Worm (Caenorhabditis elegans) whole organism, L4 larva: ENCODE results near the gene ttn-1.

Experiments used
- F10B5.3 ChIP-seq: sonication (generic microtip); optimal IDR thresholded peaks from 2 replicates; lab custom pipeline; 2016; ENCODE audit warnings: mild to moderate bottlenecking, missing genetic modification characterization, missing compliant biosample characterization
- F37D6.2 ChIP-seq: sonication (generic microtip); optimal IDR thresholded peaks from 2 replicates; lab custom pipeline; 2016; ENCODE audit warnings: mild to moderate bottlenecking, missing genetic modification characterization, missing compliant biosample characterization
- F49E8.2 ChIP-seq: sonication (generic microtip); optimal IDR thresholded peaks from 2 replicates; lab custom pipeline; 2016; ENCODE audit warnings: missing compliant biosample characterization, mild to moderate bottlenecking, missing genetic modification characterization, borderline replicate concordance
- R02D3.7 ChIP-seq: fragments of 150-350 bp; sonication (generic microtip); optimal IDR thresholded peaks from 3 replicates; lab custom pipeline; 2014; ENCODE audit warnings: missing biosample characterization, missing genetic modification characterization
- Y105C5A.15 ChIP-seq: fragments of 200-800 bp; sonication (Bioruptor generic); IDR thresholded peaks from 2 replicates; pipeline ENCODE4 v1.3.6; 2022; ENCODE audit warnings: missing genetic modification characterization, missing compliant biosample characterization
- ZK337.2 ChIP-seq: fragments of 200-800 bp; sonication (Bioruptor generic); IDR thresholded peaks from 2 replicates; pipeline ENCODE4 v1.3.6; 2022; ENCODE audit warnings: missing genetic modification reagents, missing genetic modification characterization, missing compliant biosample characterization
- aha-1 ChIP-seq: fragments of 150-350 bp; peaks from one replicate; lab custom pipeline; 2014; ENCODE audit warnings: missing biosample characterization, missing genetic modification characterization
- arid-1 ChIP-seq: fragments of 200-800 bp; sonication (Bioruptor generic); conservative IDR thresholded peaks from 2 replicates; pipeline ENCODE4 v1.3.6; 2022; ENCODE audit warnings: missing genetic modification reagents, missing genetic modification characterization, missing compliant biosample characterization
- attf-4 ChIP-seq: sonication (generic microtip); optimal IDR thresholded peaks from 3 replicates; lab custom pipeline; 2017; ENCODE audit warnings: missing biosample characterization, missing genetic modification characterization
- ceh-28 ChIP-seq: fragments of 150-350 bp; optimal IDR thresholded peaks from 2 replicates; lab custom pipeline; 2014; ENCODE audit warnings: missing biosample characterization, missing genetic modification reagents, missing genetic modification characterization
- ceh-44 ChIP-seq: fragments of 200-800 bp; sonication (Bioruptor generic); IDR thresholded peaks from 2 replicates; pipeline ENCODE4 v1.3.6; 2022; ENCODE audit warnings: missing genetic modification reagents, missing genetic modification characterization, missing compliant biosample characterization
- ceh-82 ChIP-seq: sonication (generic microtip); optimal IDR thresholded peaks from 2 replicates; lab custom pipeline; 2017; ENCODE audit warnings: missing biosample characterization, missing genetic modification characterization
- ces-1 ChIP-seq: fragments of 150-350 bp; sonication (generic microtip); optimal IDR thresholded peaks from 4 replicates; lab custom pipeline; 2014; ENCODE audit warnings: missing biosample characterization, missing genetic modification reagents, missing genetic modification characterization
- ctbp-1 ChIP-seq: fragments of 200-800 bp; sonication (Bioruptor generic); IDR thresholded peaks from 2 replicates; pipeline ENCODE4 v1.3.6; 2022; ENCODE audit warnings: missing genetic modification reagents, missing genetic modification characterization, missing compliant biosample characterization
- daf-16 ChIP-seq, 3 experiments: sonication (generic microtip); optimal IDR thresholded peaks; 2 replicates each; lab custom pipeline; 2016 to 2017; ENCODE audit warnings: missing genetic modification characterization in 3 of 3, missing genetic modification reagents in 3 of 3, mild to moderate bottlenecking in 2 of 3, missing compliant biosample characterization in 2 of 3, missing biosample characterization in 1 of 3, moderate library complexity in 1 of 3
- daf-8 ChIP-seq: fragments of 200-800 bp; sonication (Bioruptor generic); IDR thresholded peaks from 2 replicates; pipeline ENCODE4 v1.3.6; 2022; ENCODE audit warnings: missing genetic modification characterization, missing compliant biosample characterization
- dmd-6 ChIP-seq: fragments of 200-800 bp; sonication (Bioruptor generic); IDR thresholded peaks from 2 replicates; pipeline ENCODE4 v1.3.6; 2022; ENCODE audit warnings: missing genetic modification reagents, missing genetic modification characterization, missing compliant biosample characterization
- egl-27 ChIP-seq: sonication (generic microtip); optimal IDR thresholded peaks from 3 replicates; lab custom pipeline; 2017; ENCODE audit warnings: missing biosample characterization, missing genetic modification reagents, missing genetic modification characterization
- fkh-10 ChIP-seq: fragments of 150-350 bp; optimal IDR thresholded peaks from 2 replicates; lab custom pipeline; 2014; ENCODE audit warnings: missing biosample characterization, missing genetic modification reagents, missing genetic modification characterization
- fos-1 ChIP-seq: fragments of 150-350 bp; optimal IDR thresholded peaks from 2 replicates; lab custom pipeline; 2014; ENCODE audit warnings: missing biosample characterization, missing genetic modification characterization
- gei-8 ChIP-seq: fragments of 200-800 bp; sonication (Bioruptor generic); optimal IDR thresholded peaks from 2 replicates; lab custom pipeline; 2018; ENCODE audit warnings: mild to moderate bottlenecking, missing genetic modification characterization, missing compliant biosample characterization
- hif-1 ChIP-seq, 2 experiments: sonication (generic microtip); optimal IDR thresholded peaks; 2 replicates each; lab custom pipeline; 2016 to 2017; ENCODE audit warnings: missing compliant biosample characterization in 2 of 2, missing genetic modification characterization in 2 of 2, missing genetic modification reagents in 2 of 2, missing genotype in 2 of 2, mild to moderate bottlenecking in 1 of 2
- hlh-11 ChIP-seq: fragments of 200-800 bp; sonication (Bioruptor generic); optimal IDR thresholded peaks from 2 replicates; lab custom pipeline; 2018; ENCODE audit warnings: mild to moderate bottlenecking, missing genetic modification characterization, missing compliant biosample characterization
- hlh-30 ChIP-seq: sonication (generic microtip); optimal IDR thresholded peaks from 2 replicates; lab custom pipeline; 2017; ENCODE audit warnings: antibody characterized with exemption, mild to moderate bottlenecking, missing genetic modification characterization, missing compliant biosample characterization; ENCODE audit not compliant: insufficient read depth
- hmg-1.1 ChIP-seq: fragments of 200-800 bp; sonication (Bioruptor generic); IDR thresholded peaks from 2 replicates; pipeline ENCODE4 v1.3.6; 2022; ENCODE audit warnings: missing genetic modification reagents, missing genetic modification characterization, missing compliant biosample characterization
- lin-1 ChIP-seq: fragments of 200-800 bp; sonication (Bioruptor generic); IDR thresholded peaks from 2 replicates; pipeline ENCODE4 v1.3.6; 2022; ENCODE audit warnings: missing genetic modification reagents, missing genetic modification characterization, missing compliant biosample characterization
- lin-13 ChIP-seq: fragments of 150-350 bp; optimal IDR thresholded peaks from 2 replicates; lab custom pipeline; 2014; ENCODE audit warnings: missing biosample characterization, missing genetic modification reagents, missing genetic modification characterization
- lin-15B ChIP-seq: fragments of 150-350 bp; sonication (generic microtip); optimal IDR thresholded peaks from 3 replicates; lab custom pipeline; 2014; ENCODE audit warnings: missing biosample characterization, missing genetic modification characterization
- lin-29 ChIP-seq: fragments of 200-800 bp; sonication (Bioruptor generic); IDR thresholded peaks from 2 replicates; pipeline ENCODE4 v1.3.6; 2022; ENCODE audit warnings: missing genetic modification reagents, missing genetic modification characterization, missing compliant biosample characterization
- madf-5 ChIP-seq, 2 experiments: fragments of 200-800 bp; sonication (Bioruptor generic); IDR thresholded peaks; 2 replicates each; pipeline ENCODE4 v1.3.6; 2022; ENCODE audit warnings: missing compliant biosample characterization in 2 of 2, missing genetic modification characterization in 2 of 2
- mep-1 ChIP-seq: fragments of 150-350 bp; sonication (generic microtip); optimal IDR thresholded peaks from 3 replicates; lab custom pipeline; 2014; ENCODE audit warnings: missing biosample characterization, missing genetic modification characterization
- mes-2 ChIP-seq: sonication (generic microtip); optimal IDR thresholded peaks from 2 replicates; lab custom pipeline; 2016; ENCODE audit warnings: missing genotype, mild to moderate bottlenecking, missing genetic modification characterization, missing compliant biosample characterization; ENCODE audit not compliant: poor library complexity, severe bottlenecking
- mxl-2 ChIP-seq: fragments of 200-800 bp; sonication (Bioruptor generic); conservative IDR thresholded peaks from 2 replicates; pipeline ENCODE4 v1.3.6; 2022; ENCODE audit warnings: missing genetic modification reagents, missing genetic modification characterization, missing compliant biosample characterization
- mxl-3 ChIP-seq: fragments of 200-800 bp; sonication (Bioruptor generic); optimal IDR thresholded peaks from 2 replicates; lab custom pipeline; 2018; ENCODE audit warnings: mild to moderate bottlenecking, missing genetic modification characterization, missing compliant biosample characterization
- nhr-102 ChIP-seq: sonication (generic microtip); optimal IDR thresholded peaks from 2 replicates; lab custom pipeline; 2016; ENCODE audit warnings: mild to moderate bottlenecking, missing genetic modification characterization, moderate library complexity, missing compliant biosample characterization
- nhr-111 ChIP-seq: fragments of 200-800 bp; sonication (Bioruptor generic); optimal IDR thresholded peaks from 2 replicates; lab custom pipeline; 2018; ENCODE audit warnings: mild to moderate bottlenecking, missing genetic modification characterization, missing compliant biosample characterization
- nhr-237 ChIP-seq: sonication (generic microtip); optimal IDR thresholded peaks from 2 replicates; lab custom pipeline; 2017; ENCODE audit warnings: missing biosample characterization, missing genetic modification characterization
- nhr-25 ChIP-seq: sonication (generic microtip); optimal IDR thresholded peaks from 2 replicates; lab custom pipeline; 2017; ENCODE audit warnings: missing genetic modification characterization, mild to moderate bottlenecking, missing compliant biosample characterization, antibody characterized with exemption, moderate library complexity, borderline replicate concordance; ENCODE audit not compliant: insufficient read depth
- nhr-28 ChIP-seq: fragments of 150-350 bp; optimal IDR thresholded peaks from 2 replicates; lab custom pipeline; 2014; ENCODE audit warnings: missing biosample characterization, missing genetic modification characterization
- nhr-41 ChIP-seq: fragments of 200-800 bp; sonication (Bioruptor generic); IDR thresholded peaks from 2 replicates; pipeline ENCODE4 v1.3.6; 2022; ENCODE audit warnings: missing genetic modification reagents, missing genetic modification characterization, missing compliant biosample characterization
- nhr-42 ChIP-seq: fragments of 200-800 bp; sonication (Bioruptor generic); IDR thresholded peaks from 2 replicates; pipeline ENCODE4 v1.3.6; 2022; ENCODE audit warnings: missing genetic modification characterization, missing compliant biosample characterization
- nhr-48 ChIP-seq: sonication (generic microtip); optimal IDR thresholded peaks from 2 replicates; lab custom pipeline; 2016; ENCODE audit warnings: mild to moderate bottlenecking, missing genetic modification characterization, missing compliant biosample characterization
- nhr-77 ChIP-seq: fragments of 150-350 bp; optimal IDR thresholded peaks from 2 replicates; lab custom pipeline; 2014; ENCODE audit warnings: missing biosample characterization, missing genetic modification characterization
- snpc-1.2 ChIP-seq: fragments of 200-800 bp; sonication (Bioruptor generic); IDR thresholded peaks from 2 replicates; pipeline ENCODE4 v1.3.6; 2022; ENCODE audit warnings: missing genetic modification reagents, missing genetic modification characterization, missing compliant biosample characterization
- tra-1 ChIP-seq: fragments of 200-800 bp; sonication (Bioruptor generic); IDR thresholded peaks from 2 replicates; pipeline ENCODE4 v1.3.6; 2022; ENCODE audit warnings: missing genetic modification reagents, missing genetic modification characterization, missing compliant biosample characterization
- unc-39 ChIP-seq: sonication (generic microtip); optimal IDR thresholded peaks from 2 replicates; lab custom pipeline; 2017; ENCODE audit warnings: missing biosample characterization, missing genetic modification characterization
- unc-62 ChIP-seq, 3 experiments: fragments of 150-350 bp in 1 of 3; sonication (generic microtip); optimal IDR thresholded peaks in 2 of 3; peaks in 1 of 3; 1 replicate in 1 of 3; 2 replicates in 2 of 3; lab custom pipeline; 2014 to 2017; ENCODE audit warnings: missing biosample characterization in 3 of 3, missing genetic modification characterization in 3 of 3, missing genetic modification reagents in 3 of 3, missing genotype in 1 of 3
- zfp-3 ChIP-seq: fragments of 200-800 bp; sonication (Bioruptor generic); conservative IDR thresholded peaks from 2 replicates; pipeline ENCODE4 v1.3.6; 2022; ENCODE audit warnings: missing genetic modification reagents, missing genetic modification characterization, missing compliant biosample characterization
- zip-2 ChIP-seq: fragments of 150-350 bp; optimal IDR thresholded peaks from 2 replicates; lab custom pipeline; 2014; ENCODE audit warnings: missing biosample characterization, missing genetic modification characterization

ttn-1 gene

ce11 chrV:6239855-6240254, 37.4 kb upstream of the ttn-1 start (continued):
- TF ChIP-seq mep-1 (tag; lab: Kevin White, UChicago) (peak; percentile 17), mxl-3 (GFP tag; lab: Kevin White, UChicago) (peak; percentile 37), nhr-25 (no peak), zfp-3 (GFP tag; lab: Robert Waterston, UW) (no peak), lin-15B (no peak), gei-8 (GFP tag; lab: Kevin White, UChicago) (peak; percentile 4), nhr-77 (tag; lab: Kevin White, UChicago) (peak; percentile 59), hlh-11 (tag; lab: Kevin White, UChicago) (peak; percentile 83), R02D3.7 (tag; lab: Kevin White, UChicago) (no peak), ctbp-1 (no peak), ceh-44 (GFP tag; lab: Robert Waterston, UW) (no peak), fos-1 (tag; lab: Kevin White, UChicago) (no peak), snpc-1.2 (no peak), hmg-1.1 (GFP tag; lab: Robert Waterston, UW) (0 out of 2 replicates have a peak, but pooled peaks have one; percentile 40), mes-2 (peak; percentile 15), unc-62 (GFP tag; optimal IDR thresholded peaks at IDR 0.05 in 1 of 2; lab: Kevin White, UChicago) (peak in 1 of 2 experiments; percentile 45), unc-62 (tag; optimal IDR thresholded peaks at IDR 0.05; lab: Kevin White, UChicago) (no peak), aha-1 (tag; lab: Kevin White, UChicago) (peak; percentile 99), nhr-237 (tag; lab: Kevin White, UChicago) (no peak), unc-39 (no peak), madf-5 (GFP tag; IDR thresholded peaks at IDR 0.05; lab: Robert Waterston, UW) (no peak), nhr-41 (no peak), ceh-82 (no peak), nhr-111 (no peak), nhr-42 (GFP tag; lab: Robert Waterston, UW) (no peak), daf-16 (GFP tag; optimal IDR thresholded peaks at IDR 0.05; lab: Kevin White, UChicago) (no peak), daf-16 (tag; optimal IDR thresholded peaks at IDR 0.05; lab: Kevin White, UChicago) (peak; percentile 3), lin-13 (GFP tag; lab: Kevin White, UChicago) (no peak), fkh-10 (no peak), Y105C5A.15 (no peak), ceh-28 (tag; lab: Kevin White, UChicago) (no peak), mxl-2 (GFP tag; lab: Robert Waterston, UW) (no peak), F49E8.2 (tag; lab: Kevin White, UChicago) (no peak), hlh-30 (tag; lab: Kevin White, UChicago) (peak; percentile 69), daf-8 (GFP tag; lab: Robert Waterston, UW) (no peak), nhr-102 (tag; lab: Kevin White, UChicago) (no peak), F37D6.2 (tag; lab: Kevin White, UChicago) (no peak), lin-1 (no peak)

- TF ChIP-seq egl-27 (no peak), mxl-3 (GFP tag; lab: Kevin White, UChicago) (peak; percentile 40), ces-1 (GFP tag; lab: Kevin White, UChicago) (no peak), daf-16 (GFP tag; optimal IDR thresholded peaks at IDR 0.05; lab: Kevin White, UChicago) (no peak), daf-16 (tag; optimal IDR thresholded peaks at IDR 0.05; lab: Kevin White, UChicago) (peak; percentile 2), lin-29 (0 out of 2 replicates have a peak, but pooled peaks have one; percentile 42), unc-62 (GFP tag; optimal IDR thresholded peaks at IDR 0.05 in 1 of 2; lab: Kevin White, UChicago) (peak in 1 of 2 experiments; percentile 93), unc-62 (tag; optimal IDR thresholded peaks at IDR 0.05; lab: Kevin White, UChicago) (no peak), hlh-30 (tag; lab: Kevin White, UChicago) (peak; percentile 84), hif-1 (tag; optimal IDR thresholded peaks at IDR 0.05; lab: Kevin White, UChicago) (peak in 1 of 2 experiments; percentile 37), hlh-11 (tag; lab: Kevin White, UChicago) (peak; percentile 83), ceh-82 (no peak), attf-4 (tag; lab: Kevin White, UChicago) (no peak), tra-1 (GFP tag; lab: Robert Waterston, UW) (peak; percentile 86), aha-1 (tag; lab: Kevin White, UChicago) (peak; percentile 3), nhr-28 (tag; lab: Kevin White, UChicago) (peak; percentile 48), F10B5.3 (tag; lab: Kevin White, UChicago) (no peak), dmd-6 (GFP tag; lab: Robert Waterston, UW) (peak; percentile 86), arid-1 (GFP tag; lab: Robert Waterston, UW) (no peak), nhr-48 (tag; lab: Kevin White, UChicago) (peak; percentile 99), ZK337.2 (GFP tag; lab: Robert Waterston, UW) (no peak), zip-2 (no peak)
Measured at ce11 chrV:6238347-6238746, 35.9 kb upstream of the ttn-1 start.
